Worm (Caenorhabditis elegans): Measurements from ENCODE around the gene ZK632.9.

Gene ZK632.9

DNA sequence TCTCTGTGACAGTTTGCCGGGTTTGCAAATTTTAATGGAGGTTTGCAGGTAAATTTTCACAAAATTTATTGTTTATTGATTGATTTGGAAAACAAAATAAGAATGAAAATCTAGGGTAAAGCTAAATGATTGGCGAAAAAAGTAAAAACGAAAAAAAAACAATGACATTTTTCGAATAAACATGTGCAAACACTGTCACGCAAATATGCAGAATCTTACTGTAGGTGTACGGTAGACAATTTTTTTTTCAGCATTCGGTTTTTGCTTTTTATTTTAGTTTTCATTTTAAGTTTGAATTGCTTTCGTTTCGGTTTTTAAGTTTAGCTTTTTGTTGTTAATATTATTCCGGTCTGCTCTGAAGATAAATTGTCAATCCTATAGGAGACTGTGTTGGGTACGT is 7.3 kb downstream of the ZK632.9 start:
- TF ChIP-seq ceh-28 (tag; optimal IDR thresholded peaks at IDR 0.05) (peak; percentile 5), elt-3 (tag; optimal IDR thresholded peaks at IDR 0.05) (no peak), sea-2 (GFP tag; optimal IDR thresholded peaks at IDR 0.05) (no peak)

DNA sequence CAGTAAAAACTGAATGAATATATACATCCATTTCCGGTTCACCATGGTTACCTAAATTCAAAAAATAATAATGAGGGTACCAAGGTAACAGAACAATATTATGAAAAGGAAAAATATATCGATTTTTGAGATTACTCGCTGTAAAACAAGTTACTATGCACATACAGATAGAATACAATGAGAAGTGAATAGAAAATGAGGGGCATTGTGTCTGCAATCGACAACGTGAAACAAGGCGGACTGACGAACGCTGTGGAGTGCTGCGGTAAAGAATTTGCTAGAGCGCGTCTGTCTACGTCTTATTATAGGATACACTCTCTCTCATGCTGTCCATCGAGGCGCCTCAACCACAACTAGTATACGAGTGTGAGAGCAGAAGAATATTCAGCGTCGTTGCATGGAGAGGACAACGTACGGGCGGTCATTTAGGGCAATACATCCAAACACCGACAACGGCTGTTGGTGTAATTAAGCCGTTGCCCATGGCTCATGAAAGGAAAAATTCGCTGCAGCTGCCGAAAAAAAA is 8.1 kb downstream of the ZK632.9 start, which contains the start of gene cnx-1:
Gene cnx-1 (minus strand): TSS at position 51 of the 526 bp plus-strand sequence.
- TF ChIP-seq ztf-4 (tag; optimal IDR thresholded peaks at IDR 0.05) (no peak), nhr-77 (tag; optimal IDR thresholded peaks at IDR 0.05) (no peak), nfya-1 (tag; optimal IDR thresholded peaks at IDR 0.05; ENCODE audit: insufficient read depth) (peak; percentile 49), fkh-10 (GFP tag; optimal IDR thresholded peaks at IDR 0.05) (no peak), lin-15B (tag; optimal IDR thresholded peaks at IDR 0.05) (peak; percentile 16), sea-2 (GFP tag; optimal IDR thresholded peaks at IDR 0.05) (peak; percentile 8), nhr-23 (tag; optimal IDR thresholded peaks at IDR 0.05) (peak; percentile 28), lin-39 (tag; optimal IDR thresholded peaks at IDR 0.05) (peak; percentile 66), ama-1 (optimal IDR thresholded peaks at IDR 0.05) (peak; percentile 41), pha-4 (tag; optimal IDR thresholded peaks at IDR 0.05) (peak; percentile 10), nhr-25 (tag; optimal IDR thresholded peaks at IDR 0.05) (peak; percentile 10), R02D3.7 (tag; optimal IDR thresholded peaks at IDR 0.05) (no peak), nhr-28 (tag; optimal IDR thresholded peaks at IDR 0.05) (no peak), unc-39 (tag; optimal IDR thresholded peaks at IDR 0.05) (no peak), hmg-11 (tag; optimal IDR thresholded peaks at IDR 0.05) (peak; percentile 72)

DNA sequence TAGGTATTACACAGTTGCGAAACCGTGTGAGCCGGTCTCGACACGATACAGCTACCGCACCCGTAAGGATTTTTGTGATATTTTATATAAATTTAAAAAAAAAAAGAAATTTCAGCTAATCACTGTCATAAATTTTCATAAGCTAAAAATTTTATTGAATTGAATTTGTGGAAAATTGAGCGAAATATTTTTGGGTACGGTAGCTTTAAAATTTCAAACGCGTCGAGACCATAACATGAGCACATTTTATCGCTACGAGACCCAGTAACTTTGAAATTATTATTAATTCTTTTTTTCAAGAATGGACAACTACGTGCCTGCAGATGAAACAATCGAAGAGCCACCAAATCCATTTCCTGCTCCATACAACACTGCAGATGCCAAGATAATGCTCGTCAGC is 12.1 kb downstream of the ZK632.9 start, which contains the start of gene ZK632.14:
Gene ZK632.14 (plus strand): TSS at position 301 of the 400 bp plus-strand sequence.
- no peak for TF ChIP-seq ceh-16 (tag; optimal IDR thresholded peaks at IDR 0.05)
- TF ChIP-seq mdl-1 (tag; optimal IDR thresholded peaks at IDR 0.05), result no peak
- no peak for TF ChIP-seq jun-1 (tag; optimal IDR thresholded peaks at IDR 0.05)
- no peak for TF ChIP-seq nhr-76 (tag; optimal IDR thresholded peaks at IDR 0.05)
- TF ChIP-seq pha-4 (tag; optimal IDR thresholded peaks at IDR 0.05), result no peak
- no peak for TF ChIP-seq ceh-82 (tag; optimal IDR thresholded peaks at IDR 0.05)
- TF ChIP-seq nhr-67 (tag; optimal IDR thresholded peaks at IDR 0.05), result no peak
- TF ChIP-seq zag-1 (tag; optimal IDR thresholded peaks at IDR 0.05), result no peak
- no peak for TF ChIP-seq elt-1 (tag; optimal IDR thresholded peaks at IDR 0.05)
- TF ChIP-seq sea-2 (GFP tag; optimal IDR thresholded peaks at IDR 0.05), result no peak
- no peak for TF ChIP-seq R02D3.7 (tag; optimal IDR thresholded peaks at IDR 0.05)
- TF ChIP-seq egl-27 (tag; optimal IDR thresholded peaks at IDR 0.05), result no peak
- TF ChIP-seq lin-15B (tag; optimal IDR thresholded peaks at IDR 0.05), result no peak
- TF ChIP-seq elt-2 (tag; optimal IDR thresholded peaks at IDR 0.05), result no peak
- TF ChIP-seq nhr-237 (tag; optimal IDR thresholded peaks at IDR 0.05), result no peak
- TF ChIP-seq ceh-28 (tag; optimal IDR thresholded peaks at IDR 0.05), result no peak

DNA sequence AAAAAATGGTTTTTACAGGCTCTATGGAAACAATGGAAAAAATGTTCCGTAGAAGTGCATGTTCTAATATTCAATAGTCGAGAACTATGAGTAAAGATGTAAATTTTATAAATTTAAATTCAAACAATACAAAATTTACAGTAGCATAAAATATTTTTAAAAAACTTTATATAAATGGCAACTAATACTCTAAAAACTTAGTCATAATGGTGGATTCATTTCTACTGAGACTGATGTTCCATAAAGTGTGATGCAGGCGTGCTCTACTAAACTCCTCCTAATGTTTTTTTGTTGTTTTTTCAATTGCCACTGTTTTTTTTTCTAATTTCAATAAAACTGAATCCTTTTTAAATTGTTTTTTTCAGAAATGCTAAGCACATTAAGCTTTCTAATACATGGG is 17.1 kb downstream of the ZK632.9 start, which contains the start of gene gtap-2:
Gene gtap-2 (plus strand): TSS at position 366 of the 400 bp plus-strand sequence.
- TF ChIP-seq pha-4 (tag; optimal IDR thresholded peaks at IDR 0.05), result peak; percentile 60
- peak in 1 of 2 experiments; percentile 20 for TF ChIP-seq eor-1 (tag; optimal IDR thresholded peaks at IDR 0.05)
- peak; percentile 32 for TF ChIP-seq lin-15B (tag; optimal IDR thresholded peaks at IDR 0.05)
- peak; percentile 18 for TF ChIP-seq nfya-1 (tag; optimal IDR thresholded peaks at IDR 0.05; ENCODE audit: insufficient read depth)
- TF ChIP-seq nhr-43 (tag; optimal IDR thresholded peaks at IDR 0.05; ENCODE audit: poor library complexity, severe bottlenecking), result peak; percentile 17
- no peak for TF ChIP-seq snpc-4 (tag; optimal IDR thresholded peaks at IDR 0.05)

DNA sequence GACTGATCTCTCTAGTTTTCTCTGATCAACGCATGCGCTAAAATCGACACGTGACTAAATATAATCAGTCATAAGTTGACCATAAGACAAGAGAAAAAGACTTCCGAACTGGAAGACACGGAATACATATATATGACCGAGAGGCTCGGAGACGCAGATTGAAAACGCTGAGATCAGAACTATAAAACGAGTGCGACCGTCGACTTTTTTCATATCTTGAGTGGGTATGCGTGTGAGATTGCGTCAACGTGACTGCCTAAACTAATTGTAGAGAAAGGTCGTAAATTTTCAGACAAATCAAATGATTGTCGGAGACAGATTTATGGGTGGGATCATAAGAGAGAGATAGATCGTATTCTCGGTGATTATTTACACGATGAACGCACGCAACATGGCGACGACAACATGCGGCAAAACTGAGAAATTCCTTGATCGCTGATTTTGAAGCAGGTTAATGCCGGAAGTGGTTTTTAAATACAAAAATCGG is 17.6 kb downstream of the ZK632.9 start:
- TF ChIP-seq eor-1 (tag; optimal IDR thresholded peaks at IDR 0.05) (no peak), nhr-28 (tag; optimal IDR thresholded peaks at IDR 0.05) (no peak), ztf-4 (tag; optimal IDR thresholded peaks at IDR 0.05) (no peak), nhr-43 (tag; optimal IDR thresholded peaks at IDR 0.05; ENCODE audit: poor library complexity, severe bottlenecking) (peak; percentile 80), nfya-1 (tag; optimal IDR thresholded peaks at IDR 0.05; ENCODE audit: insufficient read depth) (peak; percentile 10), nhr-23 (tag; optimal IDR thresholded peaks at IDR 0.05) (peak; percentile 49), nhr-25 (tag; optimal IDR thresholded peaks at IDR 0.05) (peak; percentile 67), jun-1 (tag; optimal IDR thresholded peaks at IDR 0.05) (peak; percentile 55), mdl-1 (tag; optimal IDR thresholded peaks at IDR 0.05) (peak; percentile 32), ama-1 (optimal IDR thresholded peaks at IDR 0.05) (peak; percentile 82), elt-2 (tag; optimal IDR thresholded peaks at IDR 0.05) (peak; percentile 65), pqm-1 (tag; optimal IDR thresholded peaks at IDR 0.05) (peak; percentile 48), nhr-11 (tag; optimal IDR thresholded peaks at IDR 0.05) (no peak)

Data from whole organism, L3 larva.